Worm (Caenorhabditis elegans) whole organism, mixed stage, embryonic: ENCODE results near the gene ule-2.

Source experiments
- M03D4.4 ChIP-seq: sonication (generic microtip); optimal IDR thresholded peaks from 2 replicates; lab custom pipeline; 2017; ENCODE audit warnings: mild to moderate bottlenecking, missing genetic modification characterization, missing compliant biosample characterization
- bed-3 ChIP-seq: fragments of 200-800 bp; sonication (Bioruptor generic); optimal IDR thresholded peaks from 3 replicates; lab custom pipeline; 2018; ENCODE audit warnings: mild to moderate bottlenecking, missing genetic modification characterization, moderate library complexity, missing compliant biosample characterization
- blmp-1 ChIP-seq: fragments of 150-350 bp; optimal IDR thresholded peaks from 2 replicates; lab custom pipeline; 2014; ENCODE audit warnings: missing biosample characterization, missing genetic modification characterization
- ceh-39 ChIP-seq: fragments of 150-350 bp; optimal IDR thresholded peaks from 2 replicates; lab custom pipeline; 2014; ENCODE audit warnings: missing biosample characterization, missing genetic modification characterization
- ceh-43 ChIP-seq: fragments of 200-800 bp; sonication (Bioruptor generic); optimal IDR thresholded peaks from 2 replicates; lab custom pipeline; 2018; ENCODE audit warnings: mild to moderate bottlenecking, missing genetic modification characterization, moderate library complexity, missing compliant biosample characterization
- ceh-83 ChIP-seq: fragments of 200-800 bp; sonication (Bioruptor generic); optimal IDR thresholded peaks from 2 replicates; lab custom pipeline; 2018; ENCODE audit warnings: mild to moderate bottlenecking, missing genetic modification characterization, missing compliant biosample characterization
- ces-1 ChIP-seq: fragments of 150-350 bp; optimal IDR thresholded peaks from 2 replicates; lab custom pipeline; 2014; ENCODE audit warnings: missing biosample characterization, missing genetic modification reagents, missing genetic modification characterization
- cnd-1 ChIP-seq: fragments of 200-800 bp; sonication (Bioruptor generic); optimal IDR thresholded peaks from 2 replicates; lab custom pipeline; 2018; ENCODE audit warnings: mild to moderate bottlenecking, missing genetic modification characterization, missing compliant biosample characterization
- drap-1 ChIP-seq: fragments of 200-800 bp; sonication (Bioruptor generic); optimal IDR thresholded peaks from 3 replicates; lab custom pipeline; 2018; ENCODE audit warnings: mild to moderate bottlenecking, missing genetic modification characterization, missing compliant biosample characterization
- elt-1 ChIP-seq: sonication (generic microtip); optimal IDR thresholded peaks from 2 replicates; lab custom pipeline; 2017; ENCODE audit warnings: missing genetic modification characterization, mild to moderate bottlenecking, missing compliant biosample characterization, antibody characterized with exemption, moderate library complexity, borderline replicate concordance; ENCODE audit not compliant: insufficient read depth
- elt-3 ChIP-seq: fragments of 150-350 bp; optimal IDR thresholded peaks from 2 replicates; lab custom pipeline; 2014; ENCODE audit warnings: missing biosample characterization, missing genetic modification characterization
- flh-1 ChIP-seq: fragments of 200-800 bp; sonication (Bioruptor generic); optimal IDR thresholded peaks from 2 replicates; lab custom pipeline; 2018; ENCODE audit warnings: mild to moderate bottlenecking, missing genetic modification characterization, moderate library complexity, missing compliant biosample characterization
- ham-2 ChIP-seq: fragments of 200-800 bp; sonication (Bioruptor generic); optimal IDR thresholded peaks from 2 replicates; lab custom pipeline; 2018; ENCODE audit warnings: mild to moderate bottlenecking, missing genetic modification characterization, missing compliant biosample characterization
- hlh-1 ChIP-seq: fragments of 150-350 bp; optimal IDR thresholded peaks from 2 replicates; lab custom pipeline; 2014; ENCODE audit warnings: missing biosample characterization, missing genetic modification reagents, missing genetic modification characterization
- lin-13 ChIP-seq: fragments of 150-350 bp; optimal IDR thresholded peaks from 2 replicates; lab custom pipeline; 2014; ENCODE audit warnings: missing biosample characterization, missing genetic modification characterization
- lsy-2 ChIP-seq: fragments of 150-350 bp; optimal IDR thresholded peaks from 2 replicates; lab custom pipeline; 2014; ENCODE audit warnings: missing biosample characterization, missing genetic modification characterization
- mab-5 ChIP-seq: fragments of 150-350 bp; optimal IDR thresholded peaks from 2 replicates; lab custom pipeline; 2014; ENCODE audit warnings: missing biosample characterization, missing genetic modification characterization
- mep-1 ChIP-seq: fragments of 150-350 bp; optimal IDR thresholded peaks from 2 replicates; lab custom pipeline; 2017; ENCODE audit warnings: missing biosample characterization, missing genetic modification reagents, missing genetic modification characterization, inconsistent platforms
- mls-2 ChIP-seq: sonication (generic microtip); optimal IDR thresholded peaks from 2 replicates; lab custom pipeline; 2016; ENCODE audit warnings: mild to moderate bottlenecking, missing genetic modification characterization, moderate library complexity, missing compliant biosample characterization
- nhr-12 ChIP-seq: fragments of 150-350 bp; optimal IDR thresholded peaks from 2 replicates; lab custom pipeline; 2014; ENCODE audit warnings: missing biosample characterization, missing genetic modification characterization
- nhr-2 ChIP-seq: fragments of 150-350 bp; optimal IDR thresholded peaks from 2 replicates; lab custom pipeline; 2014; ENCODE audit warnings: missing biosample characterization, missing genetic modification characterization
- nhr-237 ChIP-seq: fragments of 150-350 bp; optimal IDR thresholded peaks from 2 replicates; lab custom pipeline; 2014; ENCODE audit warnings: missing biosample characterization, missing genetic modification characterization
- nhr-28 ChIP-seq: fragments of 150-350 bp; optimal IDR thresholded peaks from 2 replicates; lab custom pipeline; 2014; ENCODE audit warnings: missing biosample characterization, missing genetic modification characterization
- nhr-76 ChIP-seq: sonication (generic microtip); optimal IDR thresholded peaks from 2 replicates; lab custom pipeline; 2017; ENCODE audit warnings: missing biosample characterization, missing genetic modification characterization
- pha-4 ChIP-seq: fragments of 150-350 bp; optimal IDR thresholded peaks from 2 replicates; lab custom pipeline; 2018; ENCODE audit warnings: missing biosample characterization, missing genetic modification reagents, missing genetic modification characterization
- sem-2 ChIP-seq: fragments of 200-800 bp; sonication (Bioruptor generic); optimal IDR thresholded peaks from 2 replicates; lab custom pipeline; 2018; ENCODE audit warnings: mild to moderate bottlenecking, missing genetic modification characterization, missing compliant biosample characterization
- snpc-4 ChIP-seq: fragments of 150-350 bp; optimal IDR thresholded peaks from 2 replicates; lab custom pipeline; 2014; ENCODE audit warnings: missing biosample characterization, missing genetic modification characterization
- sptf-1 ChIP-seq: sonication (generic microtip); optimal IDR thresholded peaks from 2 replicates; lab custom pipeline; 2017; ENCODE audit warnings: mild to moderate bottlenecking, missing genetic modification characterization, moderate library complexity, missing compliant biosample characterization
- tbx-8 ChIP-seq: fragments of 200-800 bp; sonication (Bioruptor generic); optimal IDR thresholded peaks from 2 replicates; lab custom pipeline; 2018; ENCODE audit warnings: mild to moderate bottlenecking, missing genetic modification characterization, moderate library complexity, missing compliant biosample characterization
- unc-120 ChIP-seq: sonication (generic microtip); optimal IDR thresholded peaks from 2 replicates; lab custom pipeline; 2017; ENCODE audit warnings: missing genetic modification characterization, missing compliant biosample characterization; ENCODE audit not compliant: poor library complexity, severe bottlenecking
- unc-39 ChIP-seq: fragments of 150-350 bp; optimal IDR thresholded peaks from 2 replicates; lab custom pipeline; 2014; ENCODE audit warnings: missing biosample characterization, missing genetic modification characterization
- unc-62 ChIP-seq: fragments of 150-350 bp; optimal IDR thresholded peaks from 2 replicates; lab custom pipeline; 2014; ENCODE audit warnings: missing biosample characterization, missing genetic modification reagents, missing genetic modification characterization
- zip-8 ChIP-seq: fragments of 150-350 bp; optimal IDR thresholded peaks from 2 replicates; lab custom pipeline; 2014; ENCODE audit warnings: missing biosample characterization, missing genetic modification characterization
- ztf-11 ChIP-seq: fragments of 150-350 bp; optimal IDR thresholded peaks from 2 replicates; lab custom pipeline; 2014; ENCODE audit warnings: missing biosample characterization, missing genetic modification characterization

The ule-2 gene

ce11 chrIV:14605143-14605542, 29.8 kb upstream of the ule-2 start:
- peak; percentile 9 for TF ChIP-seq lsy-2 (tag; lab: Kevin White, UChicago)
- peak; percentile 9 for TF ChIP-seq nhr-237 (tag; lab: Kevin White, UChicago)
- TF ChIP-seq bed-3 (GFP tag; lab: Kevin White, UChicago): no peak
- TF ChIP-seq ham-2 (GFP tag; lab: Kevin White, UChicago): no peak
- peak; percentile 13 for TF ChIP-seq mep-1 (tag; lab: Kevin White, UChicago)
- TF ChIP-seq blmp-1 (tag; lab: Kevin White, UChicago): peak; percentile 48
- peak; percentile 74 for TF ChIP-seq pha-4 (tag; lab: Kevin White, UChicago)

DNA sequence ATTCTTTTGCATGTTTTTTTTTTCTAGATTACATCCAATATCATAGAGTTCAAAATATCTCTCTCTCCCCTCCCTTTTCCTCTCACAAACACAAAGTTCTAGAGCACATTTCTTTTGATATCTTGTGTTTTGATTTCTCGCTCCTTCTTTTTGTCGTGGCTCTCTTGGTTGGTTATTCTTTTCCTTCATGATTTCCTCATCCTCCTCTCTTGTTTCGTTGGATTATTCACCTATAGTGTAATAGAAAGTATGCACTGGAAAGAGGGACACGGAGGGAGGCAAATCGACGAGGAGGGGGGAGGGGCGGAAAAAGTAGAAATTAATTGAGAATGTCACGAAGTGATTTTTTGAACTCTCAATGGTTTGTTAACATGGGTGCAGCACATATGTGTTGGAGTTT, 28.5 kb upstream of the ule-2 start:
- TF ChIP-seq unc-62 (GFP tag; lab: Kevin White, UChicago) (peak; percentile 41), ztf-11 (no peak), unc-120 (tag; lab: Kevin White, UChicago) (peak; percentile 53)

- TF ChIP-seq lin-13 (tag; lab: Kevin White, UChicago): no peak
- no peak for TF ChIP-seq tbx-8 (GFP tag; lab: Kevin White, UChicago)
- TF ChIP-seq snpc-4 (tag; lab: Kevin White, UChicago): no peak
- TF ChIP-seq ceh-83 (GFP tag; lab: Kevin White, UChicago): no peak
- TF ChIP-seq unc-39 (tag; lab: Kevin White, UChicago): no peak
- no peak for TF ChIP-seq nhr-76 (tag; lab: Kevin White, UChicago)
- TF ChIP-seq sem-2 (GFP tag; lab: Kevin White, UChicago): no peak
- no peak for TF ChIP-seq ceh-43 (GFP tag; lab: Kevin White, UChicago)
- no peak for TF ChIP-seq unc-62 (GFP tag; lab: Kevin White, UChicago)
- TF ChIP-seq drap-1: no peak
- TF ChIP-seq sptf-1 (tag; lab: Kevin White, UChicago): no peak
- TF ChIP-seq nhr-2 (tag; lab: Kevin White, UChicago): no peak
- no peak for TF ChIP-seq pha-4 (tag; lab: Kevin White, UChicago)
- no peak for TF ChIP-seq zip-8
- TF ChIP-seq ham-2 (GFP tag; lab: Kevin White, UChicago): no peak
- TF ChIP-seq nhr-28: no peak
Measured at ce11 chrIV:14608605-14609004, 26.3 kb upstream of the ule-2 start.

DNA sequence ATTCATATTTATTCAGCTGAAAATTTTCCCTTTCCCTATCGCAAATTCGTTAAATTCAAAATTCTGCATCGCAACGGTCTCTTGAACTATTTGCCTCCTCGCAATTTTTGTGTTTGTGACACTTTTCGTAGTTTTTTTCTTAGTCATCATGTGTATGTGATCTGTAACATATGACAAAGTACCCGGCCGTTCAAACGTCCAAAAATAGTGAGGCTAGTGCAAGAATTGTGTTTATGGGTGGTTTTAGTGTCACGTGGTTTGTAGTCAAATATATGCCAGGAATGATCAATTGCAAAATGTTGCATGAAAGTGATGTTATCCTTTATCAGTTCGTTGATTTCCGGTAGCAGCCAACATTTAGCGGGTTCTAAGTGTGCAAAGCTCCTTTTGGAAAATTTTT, 25.2 kb upstream of the ule-2 start:
- no peak for TF ChIP-seq hlh-1 (tag; lab: Kevin White, UChicago)
- no peak for TF ChIP-seq zip-8
- TF ChIP-seq ceh-83 (GFP tag; lab: Kevin White, UChicago): no peak
- TF ChIP-seq lin-13 (tag; lab: Kevin White, UChicago): no peak
- TF ChIP-seq nhr-76 (tag; lab: Kevin White, UChicago): no peak
- TF ChIP-seq mep-1 (tag; lab: Kevin White, UChicago): no peak
- TF ChIP-seq drap-1: no peak
- no peak for TF ChIP-seq ztf-11
- TF ChIP-seq cnd-1: no peak
- TF ChIP-seq ces-1 (GFP tag; lab: Kevin White, UChicago): no peak
- TF ChIP-seq snpc-4 (tag; lab: Kevin White, UChicago): no peak
- no peak for TF ChIP-seq nhr-28
- no peak for TF ChIP-seq mls-2 (tag; lab: Kevin White, UChicago)
- no peak for TF ChIP-seq lsy-2 (tag; lab: Kevin White, UChicago)
- TF ChIP-seq elt-1 (tag; lab: Kevin White, UChicago): no peak

ce11 chrIV:14610942-14611724, 23.8 kb upstream of the ule-2 start:
- TF ChIP-seq cnd-1 (no peak), nhr-2 (tag; lab: Kevin White, UChicago) (no peak), lsy-2 (tag; lab: Kevin White, UChicago) (no peak), elt-3 (no peak), mep-1 (tag; lab: Kevin White, UChicago) (peak; percentile 25), flh-1 (GFP tag; lab: Kevin White, UChicago) (no peak), unc-62 (GFP tag; lab: Kevin White, UChicago) (peak; percentile 3), bed-3 (GFP tag; lab: Kevin White, UChicago) (no peak), unc-39 (tag; lab: Kevin White, UChicago) (no peak), nhr-12 (tag; lab: Kevin White, UChicago) (no peak), drap-1 (no peak), unc-120 (tag; lab: Kevin White, UChicago) (peak; percentile 19), blmp-1 (tag; lab: Kevin White, UChicago) (peak; percentile 76), nhr-28 (no peak), ceh-83 (GFP tag; lab: Kevin White, UChicago) (no peak), sem-2 (GFP tag; lab: Kevin White, UChicago) (no peak), ham-2 (GFP tag; lab: Kevin White, UChicago) (peak; percentile 36), mab-5 (tag; lab: Kevin White, UChicago) (no peak), ces-1 (GFP tag; lab: Kevin White, UChicago) (no peak), snpc-4 (tag; lab: Kevin White, UChicago) (no peak), lin-13 (tag; lab: Kevin White, UChicago) (peak; percentile 18), nhr-76 (tag; lab: Kevin White, UChicago) (no peak), ztf-11 (no peak), zip-8 (no peak), nhr-237 (tag; lab: Kevin White, UChicago) (peak; percentile 63), M03D4.4 (tag; lab: Kevin White, UChicago) (no peak), mls-2 (tag; lab: Kevin White, UChicago) (no peak), hlh-1 (tag; lab: Kevin White, UChicago) (peak; percentile 3), ceh-43 (GFP tag; lab: Kevin White, UChicago) (no peak), tbx-8 (GFP tag; lab: Kevin White, UChicago) (no peak), pha-4 (tag; lab: Kevin White, UChicago) (peak; percentile 10), elt-1 (tag; lab: Kevin White, UChicago) (no peak), sptf-1 (tag; lab: Kevin White, UChicago) (no peak), ceh-39 (no peak)
